Fruit fly (Drosophila melanogaster) whole organism, embryonic: ENCODE results near the gene Cngl.

Source experiments
- Antp ChIP-seq: fragments of 200-800 bp; sonication (Bioruptor generic); optimal IDR thresholded peaks from 3 replicates; lab custom pipeline; 2016; ENCODE audit warnings: missing biosample characterization, missing genetic modification characterization
- Atf6 ChIP-seq: fragments of 200-800 bp; sonication (Bioruptor generic); IDR thresholded peaks from 2 replicates; pipeline ENCODE4 v1.3.6; 2022; ENCODE audit warnings: missing biosample characterization, missing genetic modification characterization
- CG10431 ChIP-seq: fragments of 200-800 bp; sonication (Bioruptor generic); optimal IDR thresholded peaks from 3 replicates; lab custom pipeline; 2018; ENCODE audit warnings: missing biosample characterization, mild to moderate bottlenecking, missing genetic modification characterization
- CG10543 ChIP-seq: fragments of 200-800 bp; sonication (Bioruptor generic); optimal IDR thresholded peaks from 3 replicates; lab custom pipeline; 2017; ENCODE audit warnings: missing biosample characterization, mild to moderate bottlenecking, missing genetic modification characterization, moderate library complexity
- CG11560 ChIP-seq: fragments of 200-800 bp; sonication (Bioruptor generic); IDR thresholded peaks from 3 replicates; pipeline ENCODE4 v1.3.6; 2022; ENCODE audit warnings: missing biosample characterization, missing genetic modification characterization
- CG12155 ChIP-seq: fragments of 200-800 bp; sonication (Bioruptor generic); optimal IDR thresholded peaks from 3 replicates; lab custom pipeline; 2016; ENCODE audit warnings: missing biosample characterization, missing genetic modification characterization
- CG12659 ChIP-seq: fragments of 200-800 bp; sonication (Bioruptor generic); optimal IDR thresholded peaks from 3 replicates; lab custom pipeline; 2017; ENCODE audit warnings: mild to moderate bottlenecking, missing biosample characterization, missing genetic modification reagents, missing genetic modification characterization
- CG13287 ChIP-seq: fragments of 200-800 bp; sonication (Bioruptor generic); IDR thresholded peaks from 2 replicates; pipeline ENCODE4 v1.3.6; 2022; ENCODE audit warnings: missing biosample characterization, missing genetic modification characterization; ENCODE audit not compliant: partially characterized antibody
- CG14860 ChIP-seq: fragments of 200-800 bp; sonication (Bioruptor generic); IDR thresholded peaks from 3 replicates; pipeline ENCODE4 v1.3.6; 2022; ENCODE audit warnings: missing biosample characterization, missing genetic modification characterization; ENCODE audit not compliant: partially characterized antibody
- CG15601 ChIP-seq: fragments of 200-800 bp; sonication (Bioruptor generic); optimal IDR thresholded peaks from 3 replicates; lab custom pipeline; 2019; ENCODE audit warnings: missing biosample characterization, mild to moderate bottlenecking, missing genetic modification characterization, moderate library complexity
- CG16779 ChIP-seq: fragments of 200-800 bp; sonication (Bioruptor generic); IDR thresholded peaks from 2 replicates; pipeline ENCODE4 v1.3.6; 2022; ENCODE audit warnings: missing biosample characterization, missing genetic modification characterization
- CG17568 ChIP-seq: fragments of 200-800 bp; sonication (Bioruptor generic); optimal IDR thresholded peaks from 2 replicates; lab custom pipeline; 2018; ENCODE audit warnings: missing biosample characterization, mild to moderate bottlenecking, missing genetic modification characterization, moderate library complexity
- CG2199 ChIP-seq: fragments of 200-800 bp; sonication (Bioruptor generic); IDR thresholded peaks from 3 replicates; pipeline ENCODE4 v1.3.6; 2022; ENCODE audit warnings: missing biosample characterization, missing genetic modification characterization
- CG33213 ChIP-seq: fragments of 200-800 bp; sonication (Bioruptor generic); optimal IDR thresholded peaks from 3 replicates; lab custom pipeline; 2016; ENCODE audit warnings: missing biosample characterization, missing genetic modification characterization
- CG4730 ChIP-seq: fragments of 200-800 bp; sonication (Bioruptor generic); IDR thresholded peaks from 2 replicates; pipeline ENCODE4 v1.3.6; 2022; ENCODE audit warnings: missing biosample characterization, missing genetic modification characterization
- CG8359 ChIP-seq: fragments of 200-800 bp; sonication (Bioruptor generic); optimal IDR thresholded peaks from 2 replicates; lab custom pipeline; 2017; ENCODE audit warnings: missing biosample characterization, mild to moderate bottlenecking, missing genetic modification characterization, borderline replicate concordance
- CG8388 ChIP-seq: fragments of 200-800 bp; sonication (Bioruptor generic); optimal IDR thresholded peaks from 2 replicates; lab custom pipeline; 2019; ENCODE audit warnings: missing biosample characterization, mild to moderate bottlenecking, missing genetic modification characterization, moderate library complexity
- E2f1 ChIP-seq: fragments of 200-800 bp; sonication (Bioruptor generic); IDR thresholded peaks from 2 replicates; pipeline ENCODE4 v1.3.6; 2022; ENCODE audit warnings: missing biosample characterization, missing genetic modification characterization
- E2f2 ChIP-seq: fragments of 200-800 bp; sonication (Bioruptor generic); IDR thresholded peaks from 2 replicates; pipeline ENCODE4 v1.3.6; 2022; ENCODE audit warnings: missing biosample characterization, missing genetic modification characterization
- HmgD ChIP-seq: fragments of 200-800 bp; sonication (Bioruptor generic); optimal IDR thresholded peaks from 3 replicates; lab custom pipeline; 2016; ENCODE audit warnings: missing biosample characterization, missing genetic modification characterization
- Hmr ChIP-seq: fragments of 200-800 bp; sonication (Bioruptor generic); optimal IDR thresholded peaks from 3 replicates; lab custom pipeline; 2017; ENCODE audit warnings: mild to moderate bottlenecking, missing biosample characterization, missing genetic modification reagents, missing genetic modification characterization
- Max ChIP-seq: fragments of 200-800 bp; sonication (Bioruptor generic); optimal IDR thresholded peaks from 2 replicates; lab custom pipeline; 2016; ENCODE audit warnings: missing biosample characterization, mild to moderate bottlenecking, missing genetic modification characterization
- Mrtf ChIP-seq: fragments of 200-800 bp; sonication (Bioruptor generic); IDR thresholded peaks from 3 replicates; pipeline ENCODE4 v1.3.6; 2022; ENCODE audit warnings: missing biosample characterization, missing genetic modification characterization
- NC2β ChIP-seq: fragments of 200-800 bp; sonication (Bioruptor generic); optimal IDR thresholded peaks from 2 replicates; lab custom pipeline; 2016; ENCODE audit warnings: missing biosample characterization, missing genetic modification characterization
- Neu2 ChIP-seq: fragments of 200-800 bp; sonication (Bioruptor generic); optimal IDR thresholded peaks from 3 replicates; lab custom pipeline; 2016; ENCODE audit warnings: missing biosample characterization, missing genetic modification characterization, borderline replicate concordance
- Poxn ChIP-seq: fragments of 200-800 bp; sonication (Bioruptor generic); IDR thresholded peaks from 2 replicates; pipeline ENCODE4 v1.3.6; 2022; ENCODE audit warnings: missing biosample characterization, missing genetic modification characterization
- Ravus ChIP-seq: fragments of 200-800 bp; sonication (Bioruptor generic); IDR thresholded peaks from 2 replicates; pipeline ENCODE4 v1.3.6; 2022; ENCODE audit warnings: missing biosample characterization, missing genetic modification characterization
- Rfx ChIP-seq: fragments of 200-800 bp; sonication (Bioruptor generic); IDR thresholded peaks from 2 replicates; pipeline ENCODE4 v1.3.6; 2022; ENCODE audit warnings: missing biosample characterization, missing genetic modification characterization
- Rx ChIP-seq: fragments of 200-800 bp; sonication (Bioruptor generic); IDR thresholded peaks from 2 replicates; pipeline ENCODE4 v1.3.6; 2022; ENCODE audit warnings: missing biosample characterization, missing genetic modification characterization
- Sin3A ChIP-seq: fragments of >200 bp; optimal IDR thresholded peaks from 2 replicates; lab custom pipeline; 2018
- Taf1 ChIP-seq: fragments of 200-800 bp; sonication (Bioruptor generic); IDR thresholded peaks from 2 replicates; pipeline ENCODE4 v1.3.6; 2022; ENCODE audit warnings: missing biosample characterization, missing genetic modification characterization
- YL-1 ChIP-seq: fragments of 200-800 bp; sonication (Bioruptor generic); optimal IDR thresholded peaks from 3 replicates; lab custom pipeline; 2017; ENCODE audit warnings: missing biosample characterization, mild to moderate bottlenecking, missing genetic modification characterization
- aop ChIP-seq: fragments of 200-800 bp; sonication (Bioruptor generic); IDR thresholded peaks from 2 replicates; pipeline ENCODE4 v1.3.6; 2022; ENCODE audit warnings: missing biosample characterization, missing genetic modification characterization
- ato ChIP-seq: fragments of 200-800 bp; sonication (Bioruptor generic); IDR thresholded peaks from 2 replicates; pipeline ENCODE4 v1.3.6; 2022; ENCODE audit warnings: missing biosample characterization, missing genetic modification characterization; ENCODE audit not compliant: partially characterized antibody
- cato ChIP-seq: fragments of 200-800 bp; sonication (Bioruptor generic); optimal IDR thresholded peaks from 2 replicates; lab custom pipeline; 2016; ENCODE audit warnings: missing biosample characterization, missing genetic modification characterization, borderline replicate concordance
- chif ChIP-seq, 2 experiments: fragments of 200-800 bp; sonication (Bioruptor generic); optimal IDR thresholded peaks; 3 replicates each; lab custom pipeline; 2016; ENCODE audit warnings: missing biosample characterization in 2 of 2, missing genetic modification characterization in 2 of 2
- chinmo ChIP-seq: fragments of 200-800 bp; sonication (Bioruptor generic); IDR thresholded peaks from 4 replicates; pipeline ENCODE4 v1.3.6; 2022; ENCODE audit warnings: missing biosample characterization, missing genetic modification characterization; ENCODE audit not compliant: partially characterized antibody
- chn ChIP-seq: fragments of 200-800 bp; sonication (Bioruptor generic); optimal IDR thresholded peaks from 2 replicates; lab custom pipeline; 2016; ENCODE audit warnings: missing biosample characterization, missing genetic modification characterization
- eve ChIP-seq, 2 experiments: fragments of >200 bp; optimal IDR thresholded peaks; 2 replicates each; lab custom pipeline; 2017; ENCODE audit warnings: missing biosample characterization in 2 of 2, missing genetic modification characterization in 2 of 2
- gce ChIP-seq: fragments of 200-800 bp; sonication (Bioruptor generic); IDR thresholded peaks from 3 replicates; pipeline ENCODE4 v1.3.6; 2022; ENCODE audit warnings: missing biosample characterization, missing genetic modification characterization
- ham ChIP-seq: fragments of 200-800 bp; sonication (Bioruptor generic); IDR thresholded peaks from 2 replicates; pipeline ENCODE4 v1.3.6; 2022; ENCODE audit warnings: missing biosample characterization, missing genetic modification characterization
- kni ChIP-seq: fragments of 200-800 bp; sonication (Bioruptor generic); optimal IDR thresholded peaks from 3 replicates; lab custom pipeline; 2017; ENCODE audit warnings: mild to moderate bottlenecking, missing biosample characterization, missing genetic modification reagents, missing genetic modification characterization
- lab ChIP-seq: fragments of 200-800 bp; sonication (Bioruptor generic); optimal IDR thresholded peaks from 3 replicates; lab custom pipeline; 2017; ENCODE audit warnings: missing biosample characterization, missing genetic modification characterization, mild to moderate bottlenecking, moderate library complexity, missing genetic modification reagents
- lov ChIP-seq, 2 experiments: fragments of 200-800 bp in 1 of 2; fragments of >200 bp in 1 of 2; sonication (Bioruptor generic) in 1 of 2; IDR thresholded peaks in 1 of 2; optimal IDR thresholded peaks in 1 of 2; 2 replicates in 1 of 2; 3 replicates in 1 of 2; pipeline versions ENCODE4 v1.3.6 to Lab custom; 2017 to 2022; ENCODE audit warnings: missing biosample characterization in 1 of 2, missing genetic modification characterization in 1 of 2
- nerfin-2 ChIP-seq: fragments of 200-800 bp; sonication (Bioruptor generic); IDR thresholded peaks from 2 replicates; pipeline ENCODE4 v1.3.6; 2022; ENCODE audit warnings: missing biosample characterization, missing genetic modification characterization; ENCODE audit not compliant: partially characterized antibody
- oc ChIP-seq: fragments of 200-800 bp; sonication (Bioruptor generic); optimal IDR thresholded peaks from 2 replicates; lab custom pipeline; 2018; ENCODE audit warnings: missing biosample characterization, mild to moderate bottlenecking, missing genetic modification characterization, moderate library complexity
- pb ChIP-seq: fragments of 200-800 bp; sonication (Bioruptor generic); optimal IDR thresholded peaks from 3 replicates; lab custom pipeline; 2016; ENCODE audit warnings: missing biosample characterization, missing genetic modification characterization
- ssp ChIP-seq: fragments of 200-800 bp; sonication (Bioruptor generic); IDR thresholded peaks from 2 replicates; pipeline ENCODE4 v1.3.6; 2022; ENCODE audit warnings: missing biosample characterization, missing genetic modification characterization
- stc ChIP-seq: fragments of 200-800 bp; sonication (Bioruptor generic); IDR thresholded peaks from 2 replicates; pipeline ENCODE4 v1.3.6; 2022; ENCODE audit warnings: missing biosample characterization, missing genetic modification characterization
- stwl ChIP-seq: fragments of 200-800 bp; sonication (Bioruptor generic); optimal IDR thresholded peaks from 3 replicates; lab custom pipeline; 2018; ENCODE audit warnings: missing biosample characterization, mild to moderate bottlenecking, missing genetic modification characterization, moderate library complexity
- unc-4 ChIP-seq: fragments of 200-800 bp; sonication (Bioruptor generic); IDR thresholded peaks from 2 replicates; pipeline ENCODE4 v1.3.6; 2022; ENCODE audit warnings: missing biosample characterization, missing genetic modification characterization; ENCODE audit not compliant: partially characterized antibody

Cngl gene

DNA sequence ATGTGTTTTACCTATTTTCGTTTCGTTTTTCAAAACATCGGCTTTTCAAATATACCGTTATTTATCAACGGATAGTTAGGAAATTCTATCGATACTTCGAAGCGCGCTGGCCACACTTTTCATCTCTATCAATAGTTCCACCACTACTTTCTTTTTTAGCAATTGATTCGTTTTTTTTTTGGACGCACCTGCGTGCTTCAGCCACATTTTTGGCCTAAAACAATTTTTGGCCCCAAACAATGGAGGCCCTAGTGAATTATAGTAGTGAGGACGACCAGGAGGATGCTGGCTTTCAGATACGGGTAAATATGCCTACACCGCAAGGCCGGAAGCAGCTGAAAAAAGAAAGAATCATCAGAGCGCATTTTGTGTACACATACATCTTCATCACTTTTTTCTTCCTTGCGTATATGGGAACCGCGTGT lies 41.2 kb upstream of the Cngl start, which contains the start of gene CG6340 (continued):
- TF ChIP-seq eve (GFP tag; optimal IDR thresholded peaks at IDR 0.05; lab: Kevin White, UChicago) (no peak), ato (GFP tag; lab: Robert Waterston, UW) (0 out of 2 replicates have a peak, but pooled peaks have one; percentile 10), Rx (GFP tag; lab: Robert Waterston, UW) (no peak), Ravus (GFP tag; lab: Robert Waterston, UW) (no peak), CG8359 (GFP tag; lab: Kevin White, UChicago) (no peak), stc (GFP tag; lab: Robert Waterston, UW) (no peak), CG16779 (GFP tag; lab: Robert Waterston, UW) (no peak), stwl (tag; lab: Kevin White, UChicago) (peak; percentile 36), Hmr (GFP tag; lab: Kevin White, UChicago) (no peak), chif (GFP tag; optimal IDR thresholded peaks at IDR 0.05; lab: Kevin White, UChicago) (no peak), NC2β (GFP tag; lab: Kevin White, UChicago) (no peak), E2f1 (GFP tag; lab: Robert Waterston, UW) (no peak), gce (GFP tag; lab: Robert Waterston, UW) (no peak), HmgD (peak; percentile 13), unc-4 (peak; percentile 66), CG2199 (no peak), oc (no peak), cato (GFP tag; lab: Kevin White, UChicago) (no peak), YL-1 (GFP tag; lab: Kevin White, UChicago) (peak; percentile 56), Sin3A (lab: Kevin White, UChicago) (peak; percentile 10), CG15601 (tag; lab: Kevin White, UChicago) (peak; percentile 1), ham (no peak), CG8388 (no peak), CG33213 (GFP tag; lab: Kevin White, UChicago) (peak; percentile 17), Rfx (GFP tag; lab: Robert Waterston, UW) (peak; percentile 14; the same call in 1 of the 2 replicates), Atf6 (no peak), CG14860 (GFP tag; lab: Robert Waterston, UW) (0 out of 3 replicates have a peak, but pooled peaks have one; percentile 53), CG4730 (GFP tag; lab: Robert Waterston, UW) (no peak), CG12659 (GFP tag; lab: Kevin White, UChicago) (peak; percentile 52), CG12155 (GFP tag; lab: Kevin White, UChicago) (no peak), ssp (GFP tag; lab: Robert Waterston, UW) (no peak), Mrtf (no peak), aop (GFP tag; lab: Robert Waterston, UW) (no peak), lov (optimal IDR thresholded peaks at IDR 0.05; lab: Kevin White, UChicago) (no peak), lov (GFP tag; IDR thresholded peaks at IDR 0.05; lab: Robert Waterston, UW) (no peak), chinmo (GFP tag; lab: Robert Waterston, UW) (peak; percentile 75; the same call in 1 of the 4 replicates), CG13287 (GFP tag; lab: Robert Waterston, UW) (peak; percentile 77), Taf1 (GFP tag; lab: Robert Waterston, UW) (no peak), CG10431 (GFP tag; lab: Kevin White, UChicago) (no peak), chn (GFP tag; lab: Kevin White, UChicago) (no peak), nerfin-2 (GFP tag; lab: Robert Waterston, UW) (peak; percentile 62), lab (GFP tag; lab: Kevin White, UChicago) (no peak), CG10543 (no peak), Max (peak; percentile 11), pb (no peak), CG17568 (GFP tag; lab: Kevin White, UChicago) (no peak), CG11560 (tag; lab: Robert Waterston, UW) (no peak), kni (GFP tag; lab: Kevin White, UChicago) (no peak), Neu2 (GFP tag; lab: Kevin White, UChicago) (no peak), Antp (GFP tag; lab: Kevin White, UChicago) (no peak), Poxn (GFP tag; lab: Robert Waterston, UW) (no peak), E2f2 (GFP tag; lab: Robert Waterston, UW) (peak; percentile 76)
